Fruit fly (Drosophila melanogaster) whole organism, embryonic: ENCODE measurements around the gene CG12522.
A peak's percentile ranks its signal among the peaks of the same experiment; 100 is the strongest.

Experiments used
- Asciz ChIP-seq: fragments of 200-800 bp; sonication (Bioruptor generic); optimal IDR thresholded peaks from 2 replicates; lab custom pipeline; 2017; ENCODE audit warnings: missing biosample characterization, mild to moderate bottlenecking, missing genetic modification characterization, missing genetic modification reagents
- BEAF-32 ChIP-seq: fragments of 200-800 bp; sonication (Bioruptor generic); optimal IDR thresholded peaks from 3 replicates; lab custom pipeline; 2017; ENCODE audit warnings: missing biosample characterization, missing genetic modification characterization, mild to moderate bottlenecking, moderate library complexity, missing genetic modification reagents
- CG10209 ChIP-seq: fragments of 200-800 bp; sonication (Bioruptor generic); optimal IDR thresholded peaks from 3 replicates; lab custom pipeline; 2017; ENCODE audit warnings: missing biosample characterization, mild to moderate bottlenecking, missing genetic modification characterization, missing genetic modification reagents
- CG10274 ChIP-seq: fragments of 200-800 bp; sonication (Bioruptor generic); optimal IDR thresholded peaks from 3 replicates; lab custom pipeline; 2017; ENCODE audit warnings: missing biosample characterization, mild to moderate bottlenecking, missing genetic modification characterization
- CG10462 ChIP-seq: fragments of 200-800 bp; sonication (Bioruptor generic); optimal IDR thresholded peaks from 2 replicates; lab custom pipeline; 2016; ENCODE audit warnings: missing biosample characterization, missing genetic modification characterization
- CG11696 ChIP-seq: fragments of 200-800 bp; sonication (Bioruptor generic); IDR thresholded peaks from 2 replicates; pipeline ENCODE4 v1.3.6; 2022; ENCODE audit warnings: missing biosample characterization, missing genetic modification characterization
- CG12219 ChIP-seq: fragments of 200-800 bp; sonication (Bioruptor generic); optimal IDR thresholded peaks from 3 replicates; lab custom pipeline; 2018; ENCODE audit warnings: missing biosample characterization, mild to moderate bottlenecking, missing genetic modification characterization
- CG1233 ChIP-seq: fragments of 200-800 bp; sonication (Bioruptor generic); optimal IDR thresholded peaks from 4 replicates; lab custom pipeline; 2018; ENCODE audit warnings: missing biosample characterization, mild to moderate bottlenecking, missing genetic modification characterization
- CG12744 ChIP-seq: fragments of 200-800 bp; sonication (Bioruptor generic); optimal IDR thresholded peaks from 2 replicates; lab custom pipeline; 2016; ENCODE audit warnings: missing biosample characterization, missing genetic modification characterization
- CG14014 ChIP-seq: fragments of 200-800 bp; sonication (Bioruptor generic); IDR thresholded peaks from 2 replicates; pipeline ENCODE4 v1.3.6; 2022; ENCODE audit warnings: missing biosample characterization, missing genetic modification characterization
- CG2129 ChIP-seq: fragments of 200-800 bp; sonication (Bioruptor generic); IDR thresholded peaks from 2 replicates; pipeline ENCODE4 v1.3.6; 2022; ENCODE audit warnings: missing biosample characterization, missing genetic modification characterization; ENCODE audit not compliant: partially characterized antibody
- CG2199 ChIP-seq: fragments of 200-800 bp; sonication (Bioruptor generic); IDR thresholded peaks from 3 replicates; pipeline ENCODE4 v1.3.6; 2022; ENCODE audit warnings: missing biosample characterization, missing genetic modification characterization
- CG2678 ChIP-seq: fragments of 200-800 bp; sonication (Bioruptor generic); optimal IDR thresholded peaks from 3 replicates; lab custom pipeline; 2019; ENCODE audit warnings: missing biosample characterization, mild to moderate bottlenecking, missing genetic modification characterization, moderate library complexity
- CG2712 ChIP-seq: fragments of 200-800 bp; optimal IDR thresholded peaks from 3 replicates; lab custom pipeline; 2019; ENCODE audit warnings: missing biosample characterization, mild to moderate bottlenecking, missing genetic modification characterization, moderate library complexity
- CG2875 ChIP-seq: fragments of 200-800 bp; sonication (Bioruptor generic); optimal IDR thresholded peaks from 2 replicates; lab custom pipeline; 2017; ENCODE audit warnings: missing biosample characterization, mild to moderate bottlenecking, missing genetic modification characterization, missing genetic modification reagents
- CG34376 ChIP-seq: fragments of 200-800 bp; sonication (Bioruptor generic); optimal IDR thresholded peaks from 2 replicates; lab custom pipeline; 2018; ENCODE audit warnings: missing biosample characterization, mild to moderate bottlenecking, missing genetic modification characterization
- CG3838 ChIP-seq: fragments of 200-800 bp; sonication (Bioruptor generic); optimal IDR thresholded peaks from 3 replicates; lab custom pipeline; 2016; ENCODE audit warnings: missing biosample characterization, missing genetic modification characterization
- CG7271 ChIP-seq: fragments of 200-800 bp; sonication (Bioruptor generic); optimal IDR thresholded peaks from 2 replicates; lab custom pipeline; 2018; ENCODE audit warnings: missing biosample characterization, mild to moderate bottlenecking, missing genetic modification characterization, moderate library complexity
- CG7556 ChIP-seq: fragments of 200-800 bp; sonication (Bioruptor generic); optimal IDR thresholded peaks from 2 replicates; lab custom pipeline; 2017; ENCODE audit warnings: missing biosample characterization, mild to moderate bottlenecking, missing genetic modification characterization
- CG7745 ChIP-seq: fragments of 200-800 bp; sonication (Bioruptor generic); optimal IDR thresholded peaks from 2 replicates; lab custom pipeline; 2018; ENCODE audit warnings: missing biosample characterization, mild to moderate bottlenecking, missing genetic modification characterization, moderate library complexity
- CG8765 ChIP-seq: fragments of 200-800 bp; sonication (Bioruptor generic); IDR thresholded peaks from 2 replicates; pipeline ENCODE4 v1.3.6; 2022; ENCODE audit warnings: missing biosample characterization, missing genetic modification characterization
- CG9437 ChIP-seq: fragments of 200-800 bp; sonication (Bioruptor generic); optimal IDR thresholded peaks from 2 replicates; lab custom pipeline; 2018; ENCODE audit warnings: missing biosample characterization, mild to moderate bottlenecking, missing genetic modification characterization
- D19B ChIP-seq: fragments of 200-800 bp; sonication (Bioruptor generic); optimal IDR thresholded peaks from 2 replicates; lab custom pipeline; 2017; ENCODE audit warnings: missing biosample characterization, mild to moderate bottlenecking, missing genetic modification characterization
- HLH3B ChIP-seq: fragments of 200-800 bp; sonication (Bioruptor generic); IDR thresholded peaks from 2 replicates; pipeline ENCODE4 v1.3.6; 2022; ENCODE audit warnings: missing biosample characterization, missing genetic modification characterization
- HLH4C ChIP-seq: fragments of 200-800 bp; sonication (Bioruptor generic); IDR thresholded peaks from 3 replicates; pipeline ENCODE4 v1.3.6; 2022; ENCODE audit warnings: missing biosample characterization, missing genetic modification characterization; ENCODE audit not compliant: partially characterized antibody
- Hmx ChIP-seq: fragments of 200-800 bp; sonication (Bioruptor generic); optimal IDR thresholded peaks from 2 replicates; lab custom pipeline; 2016; ENCODE audit warnings: missing biosample characterization, missing genetic modification characterization
- Nf-YB ChIP-seq: fragments of 200-800 bp; sonication (Bioruptor generic); optimal IDR thresholded peaks from 3 replicates; lab custom pipeline; 2019; ENCODE audit warnings: missing biosample characterization, mild to moderate bottlenecking, missing genetic modification characterization, moderate library complexity
- NfI ChIP-seq: fragments of 200-800 bp; sonication (Bioruptor generic); optimal IDR thresholded peaks from 3 replicates; lab custom pipeline; 2018; ENCODE audit warnings: missing biosample characterization, mild to moderate bottlenecking, missing genetic modification characterization, moderate library complexity
- Oli ChIP-seq: fragments of 200-800 bp; sonication (Bioruptor generic); optimal IDR thresholded peaks from 2 replicates; lab custom pipeline; 2018; ENCODE audit warnings: missing biosample characterization, mild to moderate bottlenecking, missing genetic modification characterization, moderate library complexity
- Pdp1 ChIP-seq, 2 experiments: fragments of 200-800 bp; sonication (Bioruptor generic); optimal IDR thresholded peaks; 3 replicates each; lab custom pipeline; 2016; ENCODE audit warnings: missing biosample characterization in 2 of 2, missing genetic modification characterization in 2 of 2, mild to moderate bottlenecking in 1 of 2, moderate library complexity in 1 of 2
- Scr ChIP-seq: fragments of 200-800 bp; sonication (Bioruptor generic); IDR thresholded peaks from 2 replicates; pipeline ENCODE4 v1.3.6; 2022; ENCODE audit warnings: missing biosample characterization, missing genetic modification characterization; ENCODE audit not compliant: partially characterized antibody
- Xbp1 ChIP-seq: fragments of 200-800 bp; sonication (Bioruptor generic); optimal IDR thresholded peaks from 3 replicates; lab custom pipeline; 2016; ENCODE audit warnings: missing biosample characterization, mild to moderate bottlenecking, missing genetic modification characterization
- bigmax ChIP-seq: fragments of 200-800 bp; sonication (Bioruptor generic); optimal IDR thresholded peaks from 2 replicates; lab custom pipeline; 2018; ENCODE audit warnings: missing biosample characterization, mild to moderate bottlenecking, missing genetic modification characterization
- br ChIP-seq: fragments of >200 bp; optimal IDR thresholded peaks from 2 replicates; lab custom pipeline; 2017
- cas ChIP-seq: fragments of 200-800 bp; sonication (Bioruptor generic); IDR thresholded peaks from 2 replicates; pipeline ENCODE4 v1.3.6; 2022; ENCODE audit warnings: missing biosample characterization, missing genetic modification characterization
- dmrt99B ChIP-seq: fragments of 200-800 bp; sonication (Bioruptor generic); optimal IDR thresholded peaks from 2 replicates; lab custom pipeline; 2018; ENCODE audit warnings: missing biosample characterization, mild to moderate bottlenecking, missing genetic modification characterization, moderate library complexity
- eve ChIP-seq, 2 experiments: fragments of >200 bp; optimal IDR thresholded peaks; 2 replicates each; lab custom pipeline; 2017; ENCODE audit warnings: missing biosample characterization in 2 of 2, missing genetic modification characterization in 2 of 2
- fd64A ChIP-seq: fragments of 200-800 bp; sonication (Bioruptor generic); optimal IDR thresholded peaks from 3 replicates; lab custom pipeline; 2018; ENCODE audit warnings: missing biosample characterization, mild to moderate bottlenecking, missing genetic modification characterization
- klu ChIP-seq: fragments of 200-800 bp; sonication (Bioruptor generic); IDR thresholded peaks from 2 replicates; pipeline ENCODE4 v1.3.6; 2022; ENCODE audit warnings: missing biosample characterization, missing genetic modification characterization
- nerfin-2 ChIP-seq: fragments of 200-800 bp; sonication (Bioruptor generic); IDR thresholded peaks from 2 replicates; pipeline ENCODE4 v1.3.6; 2022; ENCODE audit warnings: missing biosample characterization, missing genetic modification characterization; ENCODE audit not compliant: partially characterized antibody
- onecut ChIP-seq: fragments of 200-800 bp; sonication (Bioruptor generic); IDR thresholded peaks from 2 replicates; pipeline ENCODE4 v1.3.6; 2022; ENCODE audit warnings: missing biosample characterization, missing genetic modification characterization
- p53 ChIP-seq: fragments of 200-800 bp; sonication (Bioruptor generic); optimal IDR thresholded peaks from 2 replicates; lab custom pipeline; 2016; ENCODE audit warnings: missing biosample characterization, missing genetic modification characterization
- peb ChIP-seq: fragments of 200-800 bp; sonication (Bioruptor generic); IDR thresholded peaks from 2 replicates; pipeline ENCODE4 v1.3.6; 2022; ENCODE audit warnings: missing biosample characterization, missing genetic modification characterization
- tap ChIP-seq: fragments of 200-800 bp; optimal IDR thresholded peaks from 3 replicates; lab custom pipeline; 2019; ENCODE audit warnings: missing biosample characterization, mild to moderate bottlenecking, missing genetic modification characterization, moderate library complexity
- tll ChIP-seq, 2 experiments: fragments of 200-800 bp in 1 of 2; fragments of >200 bp in 1 of 2; sonication (Bioruptor generic) in 1 of 2; optimal IDR thresholded peaks; 2 replicates each; lab custom pipeline; 2017 to 2019; ENCODE audit warnings: missing biosample characterization in 2 of 2, missing genetic modification characterization in 2 of 2, mild to moderate bottlenecking in 1 of 2, moderate library complexity in 1 of 2
- tup ChIP-seq: fragments of 200-800 bp; sonication (Bioruptor generic); optimal IDR thresholded peaks from 2 replicates; lab custom pipeline; 2016; ENCODE audit warnings: missing biosample characterization, mild to moderate bottlenecking, missing genetic modification characterization, moderate library complexity
- tx ChIP-seq: fragments of 200-800 bp; sonication (Bioruptor generic); optimal IDR thresholded peaks from 2 replicates; lab custom pipeline; 2016; ENCODE audit warnings: missing biosample characterization, missing genetic modification characterization
- vvl ChIP-seq: fragments of 200-800 bp; sonication (Bioruptor generic); IDR thresholded peaks from 2 replicates; pipeline ENCODE4 v1.3.6; 2022; ENCODE audit warnings: missing biosample characterization, missing genetic modification characterization

Gene CG12522

dm6 chr3L:11097982-11098663 lies 9.9 kb upstream of the CG12522 start, which contains the start of the genes Irbp18 and APP-BP1 (continued):
- TF ChIP-seq CG10462 (GFP tag; lab: Kevin White, UChicago) (peak; percentile 87), tap (peak; percentile 84), CG2875 (GFP tag; lab: Kevin White, UChicago) (peak; percentile 90), CG7745 (no peak), HLH4C (no peak), CG3838 (GFP tag; lab: Kevin White, UChicago) (peak; percentile 84), Oli (tag; lab: Kevin White, UChicago) (peak; percentile 93), CG9437 (GFP tag; lab: Kevin White, UChicago) (peak; percentile 92), CG1233 (peak; percentile 94), CG14014 (GFP tag; lab: Robert Waterston, UW) (peak; percentile 83), CG2678 (tag; lab: Kevin White, UChicago) (peak; percentile 95), fd64A (GFP tag; lab: Kevin White, UChicago) (peak; percentile 81), CG12744 (GFP tag; lab: Kevin White, UChicago) (peak; percentile 94), CG2129 (GFP tag; lab: Robert Waterston, UW) (no peak), tx (peak; percentile 92), Scr (GFP tag; lab: Robert Waterston, UW) (no peak), CG7271 (tag; lab: Kevin White, UChicago) (peak; percentile 55), klu (GFP tag; lab: Robert Waterston, UW) (peak; percentile 80; the same call in 1 of the 2 replicates), CG8765 (GFP tag; lab: Robert Waterston, UW) (peak; percentile 67), CG2712 (tag; lab: Kevin White, UChicago) (peak; percentile 93), NfI (GFP tag; lab: Kevin White, UChicago) (peak; percentile 95), vvl (peak; percentile 89), Pdp1 (GFP tag; optimal IDR thresholded peaks at IDR 0.05; lab: Kevin White, UChicago) (peak; percentile 92 to 96), BEAF-32 (GFP tag; lab: Kevin White, UChicago) (peak; percentile 46), CG10274 (peak; percentile 78), CG12219 (GFP tag; lab: Kevin White, UChicago) (peak; percentile 91), cas (GFP tag; lab: Robert Waterston, UW) (peak; percentile 32; the same call in 1 of the 2 replicates), Hmx (GFP tag; lab: Kevin White, UChicago) (peak; percentile 93), Nf-YB (GFP tag; lab: Kevin White, UChicago) (peak; percentile 78), br (lab: Kevin White, UChicago) (no peak), CG11696 (peak; percentile 65), Xbp1 (GFP tag; lab: Kevin White, UChicago) (peak; percentile 96), CG34376 (peak; percentile 95), D19B (GFP tag; lab: Kevin White, UChicago) (peak; percentile 86), p53 (GFP tag; lab: Kevin White, UChicago) (peak; percentile 87), nerfin-2 (GFP tag; lab: Robert Waterston, UW) (no peak), tup (GFP tag; lab: Kevin White, UChicago) (peak; percentile 92), CG2199 (GFP tag; lab: Robert Waterston, UW) (0 out of 3 replicates have a peak, but pooled peaks have one; percentile 43), bigmax (GFP tag; lab: Kevin White, UChicago) (no peak), CG10209 (GFP tag; lab: Kevin White, UChicago) (peak; percentile 96), eve (GFP tag; optimal IDR thresholded peaks at IDR 0.05; lab: Kevin White, UChicago) (no peak), tll (GFP tag; optimal IDR thresholded peaks at IDR 0.05; lab: Kevin White, UChicago) (peak in 1 of 2 experiments; percentile 37), onecut (GFP tag; lab: Robert Waterston, UW) (peak; percentile 65), dmrt99B (tag; lab: Kevin White, UChicago) (peak; percentile 91), Asciz (GFP tag; lab: Kevin White, UChicago) (peak; percentile 89), peb (GFP tag; lab: Robert Waterston, UW) (peak; percentile 83), HLH3B (GFP tag; lab: Robert Waterston, UW) (peak; percentile 75), CG7556 (GFP tag; lab: Kevin White, UChicago) (peak; percentile 96)
